Worm (Caenorhabditis elegans): ENCODE data around the gene F26G1.11.

- TF ChIP-seq him-1 (tag; optimal IDR thresholded peaks at IDR 0.05) (no peak), dao-5 (tag; optimal IDR thresholded peaks at IDR 0.05) (no peak), W03F9.2 (tag; optimal IDR thresholded peaks at IDR 0.05) (no peak)
These were observed 4.5 kb upstream of the F26G1.11 start for ce11 chrII:4772441-4772840.

Data from whole organism, L4/young adult.